Worm (Caenorhabditis elegans): ENCODE measurements around the gene irg-6.

The irg-6 gene

ce11 chrIV:12902430-12903110 is 12.2 kb downstream of the irg-6 start, which contains the start of gene K08D8.2:
K08D8.2 (plus strand) TSS chrIV:12903060.
- TF ChIP-seq ama-1 (optimal IDR thresholded peaks at IDR 0.05): no peak
- TF ChIP-seq nhr-237 (tag; optimal IDR thresholded peaks at IDR 0.05): no peak
- TF ChIP-seq dmd-6 (GFP tag; IDR thresholded peaks at IDR 0.05): peak; percentile 35; the same call in 1 of the 2 replicates
- peak; percentile 10 for TF ChIP-seq pqm-1 (tag; optimal IDR thresholded peaks at IDR 0.05)

DNA sequence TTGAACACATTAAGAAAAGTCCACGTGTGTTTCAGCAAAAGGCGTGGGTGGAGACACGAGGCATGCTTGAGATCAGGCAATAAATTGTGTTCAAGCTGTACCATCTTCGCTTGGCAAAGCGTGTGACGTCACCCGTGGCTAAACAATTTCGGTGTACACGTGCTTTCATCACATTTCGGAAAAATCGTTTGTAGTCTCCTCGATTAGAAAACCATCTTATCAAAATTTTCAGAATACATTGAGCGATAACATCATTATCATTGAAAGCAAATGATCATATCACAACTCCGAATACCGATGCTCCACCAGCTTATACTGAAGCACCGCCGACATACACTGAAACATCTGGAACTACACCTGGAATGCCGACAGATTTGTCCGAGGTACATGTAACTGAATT is 13.2 kb downstream of the irg-6 start:
- peak; percentile 20 for TF ChIP-seq hlh-11 (tag; optimal IDR thresholded peaks at IDR 0.05)
- TF ChIP-seq nhr-48 (tag; optimal IDR thresholded peaks at IDR 0.05): no peak
- TF ChIP-seq F44E2.7 (GFP tag; IDR thresholded peaks at IDR 0.05): no peak
- peak in 1 of 2 experiments; percentile 16 for TF ChIP-seq mdl-1 (tag; optimal IDR thresholded peaks at IDR 0.05)
- TF ChIP-seq ama-1 (optimal IDR thresholded peaks at IDR 0.05): no peak
- TF ChIP-seq F10B5.3 (tag; optimal IDR thresholded peaks at IDR 0.05): no peak
- TF ChIP-seq D1046.2 (GFP tag; IDR thresholded peaks at IDR 0.05): no peak
- no peak for TF ChIP-seq ztf-7 (tag; optimal IDR thresholded peaks at IDR 0.05)
- TF ChIP-seq mxl-2 (GFP tag; conservative IDR thresholded peaks at IDR 0.05): no peak
- TF ChIP-seq nhr-77 (tag; optimal IDR thresholded peaks at IDR 0.05): peak; percentile 33
- no peak for TF ChIP-seq T26A8.4 (GFP tag; IDR thresholded peaks at IDR 0.05)
- no peak for TF ChIP-seq ceh-28 (tag; optimal IDR thresholded peaks at IDR 0.05)
- TF ChIP-seq nhr-6 (tag; optimal IDR thresholded peaks at IDR 0.05): no peak
- TF ChIP-seq hlh-30 (tag; optimal IDR thresholded peaks at IDR 0.05; ENCODE audit: insufficient read depth): peak; percentile 19
- peak; percentile 67 for TF ChIP-seq nhr-28 (tag; optimal IDR thresholded peaks at IDR 0.05)
- TF ChIP-seq pqm-1 (tag; optimal IDR thresholded peaks at IDR 0.05): peak; percentile 18
- no peak for TF ChIP-seq zfp-3 (GFP tag; conservative IDR thresholded peaks at IDR 0.05)
- no peak for TF ChIP-seq lin-15B (tag; optimal IDR thresholded peaks at IDR 0.05)
- TF ChIP-seq dmd-6 (GFP tag; IDR thresholded peaks at IDR 0.05): peak; percentile 81
- peak; percentile 3 for TF ChIP-seq dve-1 (tag; optimal IDR thresholded peaks at IDR 0.05; ENCODE audit: insufficient read depth)
- TF ChIP-seq tag-97 (GFP tag; IDR thresholded peaks at IDR 0.05): no peak
- no peak for TF ChIP-seq daf-16 (GFP tag; optimal IDR thresholded peaks at IDR 0.05)
- TF ChIP-seq daf-16 (tag; optimal IDR thresholded peaks at IDR 0.05): peak; percentile 30
- no peak for TF ChIP-seq hif-1 (tag; optimal IDR thresholded peaks at IDR 0.05)
- no peak for TF ChIP-seq lin-1 (GFP tag; IDR thresholded peaks at IDR 0.05)
- TF ChIP-seq mxl-3 (GFP tag; optimal IDR thresholded peaks at IDR 0.05): peak; percentile 19

DNA sequence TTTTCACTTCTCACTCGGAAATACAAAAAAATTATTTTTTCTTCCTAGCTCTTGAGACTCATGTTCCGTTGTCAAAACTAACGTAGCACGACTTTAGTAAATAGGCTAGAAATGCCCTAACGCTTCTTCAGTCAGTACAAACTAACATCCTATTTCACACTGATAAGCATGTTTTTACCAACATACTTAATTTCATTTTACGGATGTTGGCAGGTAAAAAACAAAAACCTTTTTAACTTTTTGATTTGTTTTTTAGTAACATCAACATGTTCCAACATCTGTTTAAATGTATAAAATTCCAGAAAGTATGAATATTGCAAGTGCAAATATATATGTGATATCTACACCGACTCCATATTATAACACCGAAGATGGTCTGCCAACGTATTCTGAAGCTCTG is 14.5 kb downstream of the irg-6 start, which contains the start of gene K08D8.10:
Gene K08D8.10, plus strand, starts transcription at position 301 of the 400 bp plus-strand sequence.
- no peak for TF ChIP-seq duxl-1 (tag; optimal IDR thresholded peaks at IDR 0.05; ENCODE audit: poor library complexity)
- no peak for TF ChIP-seq lsy-2 (tag; optimal IDR thresholded peaks at IDR 0.05)
- no peak for TF ChIP-seq snpc-4 (tag; optimal IDR thresholded peaks at IDR 0.05)
- no peak for TF ChIP-seq daf-16 (GFP tag; optimal IDR thresholded peaks at IDR 0.05)
- TF ChIP-seq daf-16 (tag; optimal IDR thresholded peaks at IDR 0.05): peak; percentile 9
- no peak for TF ChIP-seq Y75B8A.6 (GFP tag; IDR thresholded peaks at IDR 0.05)

DNA sequence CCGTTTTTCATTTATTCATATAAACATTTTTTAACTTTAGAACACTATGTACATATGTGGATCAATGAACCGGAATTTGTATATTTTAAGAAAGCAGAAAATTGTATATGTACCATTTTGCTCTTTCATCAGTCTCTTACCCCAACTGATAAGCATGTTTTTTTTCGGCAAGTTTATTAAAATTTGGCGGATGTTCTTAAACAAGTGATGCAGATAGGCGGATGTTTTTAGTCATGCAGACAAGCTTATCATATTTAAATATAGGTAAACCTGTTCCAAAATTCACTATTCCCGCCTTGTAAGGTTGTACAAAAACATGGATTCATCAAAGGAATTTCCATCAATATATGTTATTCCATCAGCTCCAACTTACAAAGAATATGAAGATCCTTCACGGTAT is 15.4 kb downstream of the irg-6 start, which contains the start of gene K08D8.9:
Gene K08D8.9, plus strand, starts transcription at position 301 of the 400 bp plus-strand sequence.
- TF ChIP-seq hif-1 (tag; optimal IDR thresholded peaks at IDR 0.05): no peak
- no peak for TF ChIP-seq nhr-237 (tag; optimal IDR thresholded peaks at IDR 0.05)
- TF ChIP-seq F26F4.8 (GFP tag; conservative IDR thresholded peaks at IDR 0.05): no peak

ce11 chrIV:12898823-12899222 is 15.9 kb downstream of the irg-6 start:
- peak; percentile 59 for TF ChIP-seq nhr-28 (tag; optimal IDR thresholded peaks at IDR 0.05)
- no peak for TF ChIP-seq ztf-7 (tag; optimal IDR thresholded peaks at IDR 0.05)
- no peak for TF ChIP-seq daf-16 (GFP tag; optimal IDR thresholded peaks at IDR 0.05)
- TF ChIP-seq daf-16 (tag; optimal IDR thresholded peaks at IDR 0.05): peak; percentile 38
- no peak for TF ChIP-seq dmd-9 (GFP tag; IDR thresholded peaks at IDR 0.05)

Measured in whole organism, L4 larva.